Fruit fly (Drosophila melanogaster) whole organism, embryonic: ENCODE measurements around the gene Top3beta.

Experiments used
- Aef1 ChIP-seq: fragments of 200-800 bp; sonication (Bioruptor generic); IDR thresholded peaks from 3 replicates; pipeline ENCODE4 v1.3.6; 2022; ENCODE audit warnings: missing biosample characterization, missing genetic modification characterization
- Atf3 ChIP-seq: fragments of 200-800 bp; sonication (Bioruptor generic); optimal IDR thresholded peaks from 3 replicates; lab custom pipeline; 2016; ENCODE audit warnings: missing biosample characterization, missing genetic modification characterization
- CG10979 ChIP-seq: fragments of 200-800 bp; sonication (Bioruptor generic); optimal IDR thresholded peaks from 2 replicates; lab custom pipeline; 2018; ENCODE audit warnings: missing biosample characterization, mild to moderate bottlenecking, missing genetic modification characterization, moderate library complexity
- CG11093 ChIP-seq: fragments of 200-800 bp; sonication (Bioruptor generic); IDR thresholded peaks from 3 replicates; pipeline ENCODE4 v1.3.6; 2022; ENCODE audit warnings: missing biosample characterization, missing genetic modification characterization
- CG13287 ChIP-seq: fragments of 200-800 bp; sonication (Bioruptor generic); IDR thresholded peaks from 2 replicates; pipeline ENCODE4 v1.3.6; 2022; ENCODE audit warnings: missing biosample characterization, missing genetic modification characterization; ENCODE audit not compliant: partially characterized antibody
- CG13624 ChIP-seq: fragments of 200-800 bp; sonication (Bioruptor generic); optimal IDR thresholded peaks from 2 replicates; lab custom pipeline; 2016; ENCODE audit warnings: missing biosample characterization, missing genetic modification characterization
- CG13894 ChIP-seq: fragments of 200-800 bp; sonication (Bioruptor generic); optimal IDR thresholded peaks from 3 replicates; lab custom pipeline; 2018; ENCODE audit warnings: missing biosample characterization, mild to moderate bottlenecking, missing genetic modification characterization, moderate library complexity
- CG14050 ChIP-seq: fragments of 200-800 bp; sonication (Bioruptor generic); IDR thresholded peaks from 3 replicates; pipeline ENCODE4 v1.3.6; 2022; ENCODE audit warnings: missing biosample characterization, missing genetic modification characterization
- CG14441 ChIP-seq: fragments of 200-800 bp; sonication (Bioruptor generic); IDR thresholded peaks from 2 replicates; pipeline ENCODE4 v1.3.6; 2022; ENCODE audit warnings: missing biosample characterization, missing genetic modification characterization
- CG16779 ChIP-seq: fragments of 200-800 bp; sonication (Bioruptor generic); IDR thresholded peaks from 2 replicates; pipeline ENCODE4 v1.3.6; 2022; ENCODE audit warnings: missing biosample characterization, missing genetic modification characterization
- CG17359 ChIP-seq: fragments of 200-800 bp; sonication (Bioruptor generic); optimal IDR thresholded peaks from 3 replicates; lab custom pipeline; 2018; ENCODE audit warnings: missing biosample characterization, mild to moderate bottlenecking, missing genetic modification characterization, moderate library complexity
- CG17912 ChIP-seq: fragments of 200-800 bp; sonication (Bioruptor generic); optimal IDR thresholded peaks from 2 replicates; lab custom pipeline; 2018; ENCODE audit warnings: missing biosample characterization, mild to moderate bottlenecking, missing genetic modification characterization
- CG18619 ChIP-seq: fragments of 200-800 bp; sonication (Bioruptor generic); optimal IDR thresholded peaks from 3 replicates; lab custom pipeline; 2017; ENCODE audit warnings: missing biosample characterization, mild to moderate bottlenecking, missing genetic modification characterization
- CG2202 ChIP-seq: fragments of 200-800 bp; sonication (Bioruptor generic); optimal IDR thresholded peaks from 2 replicates; lab custom pipeline; 2018; ENCODE audit warnings: missing biosample characterization, mild to moderate bottlenecking, missing genetic modification characterization
- CG3995 ChIP-seq: fragments of 200-800 bp; sonication (Bioruptor generic); optimal IDR thresholded peaks from 3 replicates; lab custom pipeline; 2016; ENCODE audit warnings: missing biosample characterization, missing genetic modification characterization
- CG4282 ChIP-seq: fragments of 200-800 bp; sonication (Bioruptor generic); optimal IDR thresholded peaks from 2 replicates; lab custom pipeline; 2016; ENCODE audit warnings: missing biosample characterization, missing genetic modification characterization
- CG4424 ChIP-seq: fragments of 200-800 bp; sonication (Bioruptor generic); optimal IDR thresholded peaks from 3 replicates; lab custom pipeline; 2016; ENCODE audit warnings: missing biosample characterization, missing genetic modification characterization
- CG7928 ChIP-seq: fragments of 200-800 bp; sonication (Bioruptor generic); optimal IDR thresholded peaks from 2 replicates; lab custom pipeline; 2017; ENCODE audit warnings: missing biosample characterization, mild to moderate bottlenecking, missing genetic modification characterization
- CG8089 ChIP-seq: fragments of 200-800 bp; sonication (Bioruptor generic); optimal IDR thresholded peaks from 3 replicates; lab custom pipeline; 2016; ENCODE audit warnings: missing biosample characterization, missing genetic modification characterization
- CG8924 ChIP-seq: fragments of 200-800 bp; optimal IDR thresholded peaks from 3 replicates; lab custom pipeline; 2019; ENCODE audit warnings: missing biosample characterization, mild to moderate bottlenecking, missing genetic modification characterization, moderate library complexity
- Dfd ChIP-seq, 2 experiments: fragments of >200 bp; optimal IDR thresholded peaks; 2 replicates each; lab custom pipeline; 2017; ENCODE audit warnings: missing biosample characterization in 2 of 2, missing genetic modification characterization in 2 of 2
- ERR ChIP-seq: fragments of 200-800 bp; sonication (Bioruptor generic); optimal IDR thresholded peaks from 2 replicates; lab custom pipeline; 2016; ENCODE audit warnings: missing biosample characterization, missing genetic modification characterization
- Ets97D ChIP-seq: fragments of 200-800 bp; sonication (Bioruptor generic); optimal IDR thresholded peaks from 3 replicates; lab custom pipeline; 2016; ENCODE audit warnings: missing biosample characterization, missing genetic modification characterization
- Fer2 ChIP-seq: fragments of 200-800 bp; sonication (Bioruptor generic); optimal IDR thresholded peaks from 2 replicates; lab custom pipeline; 2018; ENCODE audit warnings: missing biosample characterization, mild to moderate bottlenecking, missing genetic modification characterization, moderate library complexity
- Hand ChIP-seq: fragments of 200-800 bp; sonication (Bioruptor generic); optimal IDR thresholded peaks from 2 replicates; lab custom pipeline; 2017; ENCODE audit warnings: mild to moderate bottlenecking, missing biosample characterization, missing genetic modification reagents, missing genetic modification characterization
- Lhr ChIP-seq: fragments of 200-800 bp; sonication (Bioruptor generic); optimal IDR thresholded peaks from 3 replicates; lab custom pipeline; 2017; ENCODE audit warnings: mild to moderate bottlenecking, missing biosample characterization, missing genetic modification reagents, missing genetic modification characterization
- Opbp ChIP-seq: fragments of 200-800 bp; sonication (Bioruptor generic); IDR thresholded peaks from 3 replicates; pipeline ENCODE4 v1.3.6; 2022; ENCODE audit warnings: missing biosample characterization, missing genetic modification characterization; ENCODE audit not compliant: partially characterized antibody
- Sin3A ChIP-seq: fragments of >200 bp; optimal IDR thresholded peaks from 2 replicates; lab custom pipeline; 2018
- Trl ChIP-seq, 3 experiments: fragments of >200 bp in 2 of 3; fragments of 200-800 bp in 1 of 3; sonication (Bioruptor generic) in 1 of 3; optimal IDR thresholded peaks; 2 replicates in 1 of 3; 3 replicates in 2 of 3; lab custom pipeline; 2016 to 2017; ENCODE audit warnings: missing biosample characterization in 1 of 3, missing genetic modification characterization in 1 of 3
- croc ChIP-seq: fragments of 200-800 bp; sonication (Bioruptor generic); conservative IDR thresholded peaks from 3 replicates; pipeline ENCODE4 v1.3.6; 2022; ENCODE audit warnings: missing biosample characterization, missing genetic modification characterization
- exex ChIP-seq: fragments of 200-800 bp; sonication (Bioruptor generic); optimal IDR thresholded peaks from 4 replicates; lab custom pipeline; 2018; ENCODE audit warnings: missing biosample characterization, mild to moderate bottlenecking, missing genetic modification characterization, moderate library complexity
- gt ChIP-seq: fragments of 200-800 bp; sonication (Bioruptor generic); IDR thresholded peaks from 2 replicates; pipeline ENCODE4 v1.3.6; 2022; ENCODE audit warnings: missing biosample characterization, missing genetic modification characterization
- ham ChIP-seq: fragments of 200-800 bp; sonication (Bioruptor generic); IDR thresholded peaks from 2 replicates; pipeline ENCODE4 v1.3.6; 2022; ENCODE audit warnings: missing biosample characterization, missing genetic modification characterization
- hkb ChIP-seq, 2 experiments: fragments of 200-800 bp in 1 of 2; fragments of >200 bp in 1 of 2; sonication (Bioruptor generic) in 1 of 2; IDR thresholded peaks in 1 of 2; optimal IDR thresholded peaks in 1 of 2; 2 replicates each; pipeline versions ENCODE4 v1.3.6 to Lab custom; 2017 to 2022; ENCODE audit warnings: missing biosample characterization in 1 of 2, missing genetic modification characterization in 1 of 2
- ken ChIP-seq: fragments of 200-800 bp; sonication (Bioruptor generic); IDR thresholded peaks from 3 replicates; pipeline ENCODE4 v1.3.6; 2022; ENCODE audit warnings: missing biosample characterization, missing genetic modification characterization
- maf-S ChIP-seq: fragments of 200-800 bp; sonication (Bioruptor generic); optimal IDR thresholded peaks from 2 replicates; lab custom pipeline; 2016; ENCODE audit warnings: missing biosample characterization, missing genetic modification characterization
- nom ChIP-seq: fragments of 200-800 bp; sonication (Bioruptor generic); optimal IDR thresholded peaks from 2 replicates; lab custom pipeline; 2017; ENCODE audit warnings: missing biosample characterization, missing genetic modification characterization, mild to moderate bottlenecking, moderate library complexity, missing genetic modification reagents
- oc ChIP-seq: fragments of 200-800 bp; sonication (Bioruptor generic); optimal IDR thresholded peaks from 2 replicates; lab custom pipeline; 2018; ENCODE audit warnings: missing biosample characterization, mild to moderate bottlenecking, missing genetic modification characterization, moderate library complexity
- odd ChIP-seq: fragments of 200-800 bp; sonication (Bioruptor generic); optimal IDR thresholded peaks from 2 replicates; lab custom pipeline; 2017; ENCODE audit warnings: missing biosample characterization, mild to moderate bottlenecking, missing genetic modification characterization
- otp ChIP-seq: fragments of 200-800 bp; sonication (Bioruptor generic); IDR thresholded peaks from 3 replicates; pipeline ENCODE4, ENCODE4 v1.3.6; 2022; ENCODE audit warnings: missing biosample characterization, missing genetic modification characterization
- phol ChIP-seq: fragments of 200-800 bp; sonication (Bioruptor generic); optimal IDR thresholded peaks from 3 replicates; lab custom pipeline; 2018; ENCODE audit warnings: missing biosample characterization, mild to moderate bottlenecking, missing genetic modification characterization, moderate library complexity
- prd ChIP-seq, 3 experiments: fragments of >200 bp in 2 of 3; fragments of 200-800 bp in 1 of 3; sonication (Bioruptor generic) in 1 of 3; optimal IDR thresholded peaks in 2 of 3; IDR thresholded peaks in 1 of 3; 2 replicates in 2 of 3; 3 replicates in 1 of 3; pipeline versions ENCODE4 v1.3.6 to Lab custom; 2017 to 2022; ENCODE audit warnings: missing biosample characterization in 1 of 3, missing genetic modification characterization in 1 of 3
- ranshi ChIP-seq: fragments of 200-800 bp; sonication (Bioruptor generic); IDR thresholded peaks from 2 replicates; pipeline ENCODE4 v1.3.6; 2022; ENCODE audit warnings: missing biosample characterization, missing genetic modification characterization
- so ChIP-seq: fragments of 200-800 bp; sonication (Bioruptor generic); IDR thresholded peaks from 3 replicates; pipeline ENCODE4 v1.3.6; 2022; ENCODE audit warnings: missing biosample characterization, missing genetic modification characterization
- sob ChIP-seq: fragments of 200-800 bp; sonication (Bioruptor generic); IDR thresholded peaks from 2 replicates; pipeline ENCODE4 v1.3.6; 2022; ENCODE audit warnings: missing biosample characterization, missing genetic modification characterization
- trem ChIP-seq: fragments of 200-800 bp; optimal IDR thresholded peaks from 3 replicates; lab custom pipeline; 2019; ENCODE audit warnings: missing biosample characterization, mild to moderate bottlenecking, missing genetic modification characterization, moderate library complexity
- unc-4 ChIP-seq: fragments of 200-800 bp; sonication (Bioruptor generic); IDR thresholded peaks from 2 replicates; pipeline ENCODE4 v1.3.6; 2022; ENCODE audit warnings: missing biosample characterization, missing genetic modification characterization; ENCODE audit not compliant: partially characterized antibody
- zen ChIP-seq: fragments of 200-800 bp; sonication (Bioruptor generic); optimal IDR thresholded peaks from 3 replicates; lab custom pipeline; 2018; ENCODE audit warnings: missing biosample characterization, mild to moderate bottlenecking, missing genetic modification characterization, moderate library complexity

The Top3beta gene

DNA sequence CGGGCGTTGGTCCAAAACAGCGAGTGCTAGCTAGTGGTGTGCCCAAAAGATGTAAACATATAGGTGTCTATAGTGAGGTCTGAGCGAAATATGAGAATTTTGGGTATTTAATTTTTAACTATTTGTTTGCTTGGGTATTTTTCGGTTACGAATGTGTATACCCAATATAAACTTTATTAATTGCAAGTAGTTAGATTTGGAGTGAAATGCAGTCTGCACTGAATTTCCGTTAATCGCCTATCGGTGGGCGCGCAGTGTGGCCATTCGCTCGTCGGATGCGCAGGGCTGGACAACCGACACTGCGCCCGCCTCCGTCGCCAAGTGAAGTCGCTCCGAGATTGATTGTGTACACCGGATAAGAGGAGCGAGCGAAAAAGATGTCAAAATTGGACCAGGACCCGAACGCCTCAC is 7.3 kb upstream of the Top3beta start, which contains the start of the genes CG15891 and CG3815 (continued):
- TF ChIP-seq Dfd (GFP tag; optimal IDR thresholded peaks at IDR 0.05; lab: Kevin White, UChicago): no peak
- TF ChIP-seq Sin3A (lab: Kevin White, UChicago): peak; percentile 89
- TF ChIP-seq CG11093: 0 out of 3 replicates have a peak, but pooled peaks have one; percentile 39
- peak; percentile 59; the same call in 1 of the 2 replicates for TF ChIP-seq unc-4
- TF ChIP-seq oc (tag; lab: Kevin White, UChicago): no peak
- peak; percentile 88 for TF ChIP-seq CG13624 (GFP tag; lab: Kevin White, UChicago)
- TF ChIP-seq CG17359: peak; percentile 25
- TF ChIP-seq Hand (GFP tag; lab: Kevin White, UChicago): no peak
- TF ChIP-seq CG18619 (GFP tag; lab: Kevin White, UChicago): peak; percentile 69
- peak; percentile 55 for TF ChIP-seq CG8924 (tag; lab: Kevin White, UChicago)
- peak; percentile 49 for TF ChIP-seq CG3995 (GFP tag; lab: Kevin White, UChicago)
- peak; percentile 93 for TF ChIP-seq CG7928
- no peak for TF ChIP-seq prd (optimal IDR thresholded peaks at IDR 0.05; lab: Kevin White, UChicago)
- peak; percentile 71 for TF ChIP-seq prd (GFP tag; IDR thresholded peaks at IDR 0.05; lab: Robert Waterston, UW)
- TF ChIP-seq gt: 0 out of 2 replicates have a peak, but pooled peaks have one; percentile 13
- TF ChIP-seq Ets97D (GFP tag; lab: Kevin White, UChicago): peak; percentile 57
- no peak for TF ChIP-seq hkb (optimal IDR thresholded peaks at IDR 0.05; lab: Kevin White, UChicago)
- 0 out of 2 replicates have a peak, but pooled peaks have one; percentile 21 for TF ChIP-seq hkb (GFP tag; IDR thresholded peaks at IDR 0.05; lab: Robert Waterston, UW)
- TF ChIP-seq Lhr (GFP tag; lab: Kevin White, UChicago): peak; percentile 17
- peak; percentile 57 for TF ChIP-seq CG13894 (tag; lab: Kevin White, UChicago)
- peak; percentile 30 for TF ChIP-seq maf-S (GFP tag; lab: Kevin White, UChicago)
- no peak for TF ChIP-seq CG4282 (GFP tag; lab: Kevin White, UChicago)
- TF ChIP-seq ken: 0 out of 3 replicates have a peak, but pooled peaks have one; percentile 27
- no peak for TF ChIP-seq CG17912
- no peak for TF ChIP-seq Trl (optimal IDR thresholded peaks at IDR 0.05; lab: Kevin White, UChicago)
- TF ChIP-seq Trl (GFP tag; optimal IDR thresholded peaks at IDR 0.05; lab: Kevin White, UChicago): peak; percentile 49
- TF ChIP-seq zen (tag; lab: Kevin White, UChicago): peak; percentile 29
- no peak for TF ChIP-seq exex (tag; lab: Kevin White, UChicago)
- peak; percentile 71 for TF ChIP-seq phol
- TF ChIP-seq CG16779 (GFP tag; lab: Robert Waterston, UW): no peak
- peak; percentile 48; the same call in 1 of the 2 replicates for TF ChIP-seq CG14441 (GFP tag; lab: Robert Waterston, UW)
- TF ChIP-seq ham (GFP tag; lab: Robert Waterston, UW): 0 out of 2 replicates have a peak, but pooled peaks have one; percentile 8
- TF ChIP-seq Opbp (GFP tag; lab: Robert Waterston, UW): 0 out of 3 replicates have a peak, but pooled peaks have one; percentile 48
- peak; percentile 62; the same call in 1 of the 3 replicates for TF ChIP-seq so (GFP tag; lab: Robert Waterston, UW)
- peak; percentile 7 for TF ChIP-seq CG4424
- no peak for TF ChIP-seq odd (GFP tag; lab: Kevin White, UChicago)
- TF ChIP-seq CG14050: no peak
- peak; percentile 48 for TF ChIP-seq CG10979 (tag; lab: Kevin White, UChicago)
- peak; percentile 36; the same call in 1 of the 2 replicates for TF ChIP-seq ranshi
- peak; percentile 46; the same call in 1 of the 2 replicates for TF ChIP-seq sob (GFP tag; lab: Robert Waterston, UW)
- TF ChIP-seq nom: peak; percentile 12
- no peak for TF ChIP-seq otp (GFP tag; lab: Robert Waterston, UW)
- TF ChIP-seq Aef1 (GFP tag; lab: Robert Waterston, UW): peak; percentile 54; the same call in 2 of the 3 replicates
- TF ChIP-seq CG2202 (tag; lab: Kevin White, UChicago): no peak
- TF ChIP-seq trem (tag; lab: Kevin White, UChicago): peak; percentile 62
- no peak for TF ChIP-seq ERR (GFP tag; lab: Kevin White, UChicago)
- TF ChIP-seq CG8089 (GFP tag; lab: Kevin White, UChicago): no peak
- TF ChIP-seq Fer2 (tag; lab: Kevin White, UChicago): peak; percentile 41
- TF ChIP-seq croc: peak; percentile 33; the same call in 1 of the 3 replicates
- peak; percentile 51; the same call in 1 of the 2 replicates for TF ChIP-seq CG13287
- peak; percentile 53 for TF ChIP-seq Atf3 (GFP tag; lab: Kevin White, UChicago)
